Worm (Caenorhabditis elegans) whole organism, L1 larva: ENCODE results near the gene ctg-2.

Experiments used
- C16A3.4 ChIP-seq: fragments of 150-350 bp; optimal IDR thresholded peaks from 2 replicates; lab custom pipeline; 2014; ENCODE audit warnings: missing biosample characterization, missing genetic modification characterization
- C34B4.2 ChIP-seq: sonication (generic microtip); optimal IDR thresholded peaks from 2 replicates; lab custom pipeline; 2017; ENCODE audit warnings: mild to moderate bottlenecking, missing genetic modification characterization, missing compliant biosample characterization
- aha-1 ChIP-seq: fragments of 150-350 bp; optimal IDR thresholded peaks from 2 replicates; lab custom pipeline; 2014; ENCODE audit warnings: missing biosample characterization, missing genetic modification characterization
- alr-1 ChIP-seq: fragments of 200-800 bp; sonication (Bioruptor generic); optimal IDR thresholded peaks from 2 replicates; lab custom pipeline; 2018; ENCODE audit warnings: borderline replicate concordance, mild to moderate bottlenecking, missing genetic modification characterization, missing compliant biosample characterization
- ceh-63 ChIP-seq: fragments of 200-800 bp; sonication (Bioruptor generic); optimal IDR thresholded peaks from 2 replicates; lab custom pipeline; 2018; ENCODE audit warnings: mild to moderate bottlenecking, missing genetic modification characterization, missing compliant biosample characterization
- ceh-8 ChIP-seq: fragments of 200-800 bp; sonication (Bioruptor generic); optimal IDR thresholded peaks from 2 replicates; lab custom pipeline; 2018; ENCODE audit warnings: mild to moderate bottlenecking, missing genetic modification characterization, moderate library complexity, missing compliant biosample characterization
- ceh-88 ChIP-seq: fragments of 200-800 bp; sonication (Bioruptor generic); IDR thresholded peaks from 2 replicates; pipeline ENCODE4 v1.3.6; 2022; ENCODE audit warnings: missing genetic modification characterization, missing compliant biosample characterization
- ceh-90 ChIP-seq: sonication (generic microtip); optimal IDR thresholded peaks from 2 replicates; lab custom pipeline; 2016; ENCODE audit warnings: missing genetic modification characterization, missing compliant biosample characterization
- ces-1 ChIP-seq: fragments of 150-350 bp; optimal IDR thresholded peaks from 2 replicates; lab custom pipeline; 2014; ENCODE audit warnings: missing biosample characterization, missing genetic modification reagents, missing genetic modification characterization
- dpl-1 ChIP-seq, 3 experiments: fragments of 150-350 bp in 2 of 3; sonication (generic microtip) in 1 of 3; optimal IDR thresholded peaks; 2 replicates each; lab custom pipeline; 2014 to 2017; ENCODE audit warnings: missing biosample characterization in 3 of 3, missing genetic modification characterization in 3 of 3, missing genetic modification reagents in 3 of 3
- efl-3 ChIP-seq: fragments of 200-800 bp; sonication (Bioruptor generic); optimal IDR thresholded peaks from 2 replicates; lab custom pipeline; 2018; ENCODE audit warnings: mild to moderate bottlenecking, missing genetic modification characterization, missing compliant biosample characterization
- egl-13 ChIP-seq: sonication (generic microtip); optimal IDR thresholded peaks from 2 replicates; lab custom pipeline; 2016; ENCODE audit warnings: missing genotype, missing genetic modification reagents, missing genetic modification characterization, missing compliant biosample characterization
- elt-3 ChIP-seq, 6 experiments: fragments of 150-350 bp in 1 of 6; sonication (generic microtip); optimal IDR thresholded peaks; 2 replicates each; lab custom pipeline; 2017 to 2018; ENCODE audit warnings: missing biosample characterization in 6 of 6, missing genetic modification characterization in 6 of 6, inconsistent platforms in 1 of 6
- ets-5 ChIP-seq: fragments of 200-800 bp; sonication (Bioruptor generic); IDR thresholded peaks from 2 replicates; pipeline ENCODE4 v1.3.6; 2022; ENCODE audit warnings: missing genetic modification characterization, missing compliant biosample characterization
- fkh-10 ChIP-seq: sonication (generic microtip); optimal IDR thresholded peaks from 2 replicates; lab custom pipeline; 2017; ENCODE audit warnings: missing biosample characterization, missing genetic modification reagents, missing genetic modification characterization
- grh-1 ChIP-seq: fragments of 200-800 bp; sonication (Bioruptor generic); IDR thresholded peaks from 2 replicates; pipeline ENCODE4 v1.3.6; 2022; ENCODE audit warnings: missing genetic modification reagents, missing genetic modification characterization, missing compliant biosample characterization
- hlh-4 ChIP-seq: sonication (generic microtip); optimal IDR thresholded peaks from 2 replicates; lab custom pipeline; 2016; ENCODE audit warnings: mild to moderate bottlenecking, missing genetic modification characterization, missing compliant biosample characterization
- irx-1 ChIP-seq: sonication (generic microtip); optimal IDR thresholded peaks from 2 replicates; lab custom pipeline; 2016; ENCODE audit warnings: missing genetic modification characterization, missing compliant biosample characterization
- isw-1 ChIP-seq: fragments of 200-800 bp; sonication (Bioruptor generic); IDR thresholded peaks from 2 replicates; pipeline ENCODE4 v1.3.6; 2022; ENCODE audit warnings: missing genetic modification characterization, missing compliant biosample characterization
- jun-1 ChIP-seq: fragments of 150-350 bp; optimal IDR thresholded peaks from 2 replicates; lab custom pipeline; 2014; ENCODE audit warnings: missing biosample characterization, missing genetic modification reagents, missing genetic modification characterization
- lin-14 ChIP-seq: fragments of 200-800 bp; sonication (Bioruptor generic); optimal IDR thresholded peaks from 2 replicates; lab custom pipeline; 2018; ENCODE audit warnings: mild to moderate bottlenecking, missing genetic modification characterization, moderate library complexity, missing compliant biosample characterization
- lin-15B ChIP-seq: fragments of 150-350 bp; sonication (generic microtip); optimal IDR thresholded peaks from 3 replicates; lab custom pipeline; 2014; ENCODE audit warnings: missing biosample characterization, missing genetic modification characterization
- lir-3 ChIP-seq: sonication (generic microtip); optimal IDR thresholded peaks from 2 replicates; lab custom pipeline; 2016; ENCODE audit warnings: mild to moderate bottlenecking, missing genetic modification characterization, moderate library complexity, missing compliant biosample characterization; ENCODE audit not compliant: poor library complexity
- lsy-2 ChIP-seq, 2 experiments: fragments of 150-350 bp; optimal IDR thresholded peaks; 2 replicates each; lab custom pipeline; 2014; ENCODE audit warnings: missing biosample characterization in 2 of 2, missing genetic modification characterization in 2 of 2
- mab-9 ChIP-seq: fragments of 200-800 bp; sonication (Bioruptor generic); IDR thresholded peaks from 2 replicates; pipeline ENCODE4 v1.3.6; 2022; ENCODE audit warnings: missing genetic modification reagents, missing genetic modification characterization, missing compliant biosample characterization
- mdl-1 ChIP-seq, 2 experiments: fragments of 150-350 bp; optimal IDR thresholded peaks; 2 replicates each; lab custom pipeline; 2014 to 2017; ENCODE audit warnings: missing biosample characterization in 2 of 2, missing genetic modification characterization in 2 of 2, inconsistent platforms in 1 of 2
- mef-2 ChIP-seq: fragments of 150-350 bp; optimal IDR thresholded peaks from 2 replicates; lab custom pipeline; 2014; ENCODE audit warnings: missing biosample characterization, missing genetic modification characterization
- mep-1 ChIP-seq: fragments of 150-350 bp; optimal IDR thresholded peaks from 2 replicates; lab custom pipeline; 2014; ENCODE audit warnings: missing biosample characterization, missing genetic modification characterization
- nhr-11 ChIP-seq: fragments of 150-350 bp; optimal IDR thresholded peaks from 2 replicates; lab custom pipeline; 2014; ENCODE audit warnings: missing biosample characterization, missing genetic modification characterization
- nhr-20 ChIP-seq: sonication (generic microtip); optimal IDR thresholded peaks from 2 replicates; lab custom pipeline; 2016; ENCODE audit warnings: mild to moderate bottlenecking, missing genetic modification characterization, missing compliant biosample characterization
- nhr-237 ChIP-seq: fragments of 150-350 bp; optimal IDR thresholded peaks from 2 replicates; lab custom pipeline; 2014; ENCODE audit warnings: missing biosample characterization, missing genetic modification characterization
- nhr-28 ChIP-seq: fragments of 150-350 bp; optimal IDR thresholded peaks from 2 replicates; lab custom pipeline; 2014; ENCODE audit warnings: missing biosample characterization, missing genetic modification characterization
- nhr-76 ChIP-seq: sonication (generic microtip); optimal IDR thresholded peaks from 2 replicates; lab custom pipeline; 2017; ENCODE audit warnings: missing biosample characterization, missing genetic modification characterization
- nhr-77 ChIP-seq: fragments of 150-350 bp; optimal IDR thresholded peaks from 2 replicates; lab custom pipeline; 2014; ENCODE audit warnings: missing biosample characterization, missing genetic modification characterization
- nhr-84 ChIP-seq: sonication (generic microtip); optimal IDR thresholded peaks from 2 replicates; lab custom pipeline; 2017; ENCODE audit warnings: missing biosample characterization, missing genetic modification characterization
- nhr-85 ChIP-seq: sonication (generic microtip); peaks from one replicate; lab custom pipeline; 2016; ENCODE audit warnings: missing genetic modification characterization, inconsistent platforms, missing compliant biosample characterization
- nhr-90 ChIP-seq: sonication (generic microtip); optimal IDR thresholded peaks from 2 replicates; lab custom pipeline; 2016; ENCODE audit warnings: mild to moderate bottlenecking, missing genetic modification characterization, missing compliant biosample characterization; ENCODE audit not compliant: poor library complexity
- pag-3 ChIP-seq: sonication (generic microtip); optimal IDR thresholded peaks from 2 replicates; lab custom pipeline; 2017; ENCODE audit warnings: missing genetic modification characterization, mild to moderate bottlenecking, missing compliant biosample characterization, antibody characterized with exemption, borderline replicate concordance; ENCODE audit not compliant: insufficient read depth
- pqm-1 ChIP-seq: sonication (generic microtip); optimal IDR thresholded peaks from 3 replicates; lab custom pipeline; 2017; ENCODE audit warnings: missing biosample characterization, missing genetic modification characterization
- rnt-1 ChIP-seq: sonication (generic microtip); optimal IDR thresholded peaks from 2 replicates; lab custom pipeline; 2016; ENCODE audit warnings: mild to moderate bottlenecking, missing genetic modification characterization, moderate library complexity, missing compliant biosample characterization
- snpc-4 ChIP-seq: fragments of 150-350 bp; optimal IDR thresholded peaks from 2 replicates; lab custom pipeline; 2014; ENCODE audit warnings: missing biosample characterization, missing genetic modification characterization
- snu-23 ChIP-seq: sonication (generic microtip); optimal IDR thresholded peaks from 2 replicates; lab custom pipeline; 2016; ENCODE audit warnings: missing genetic modification characterization, missing compliant biosample characterization
- sox-4 ChIP-seq: sonication (generic microtip); optimal IDR thresholded peaks from 2 replicates; lab custom pipeline; 2016; ENCODE audit warnings: missing genetic modification characterization, missing compliant biosample characterization
- sptf-1 ChIP-seq: fragments of 150-350 bp; optimal IDR thresholded peaks from 2 replicates; lab custom pipeline; 2014; ENCODE audit warnings: missing biosample characterization, missing genetic modification characterization
- sup-37 ChIP-seq: fragments of 200-800 bp; sonication (Bioruptor generic); optimal IDR thresholded peaks from 2 replicates; lab custom pipeline; 2018; ENCODE audit warnings: mild to moderate bottlenecking, missing genetic modification characterization, missing compliant biosample characterization
- swsn-7 ChIP-seq: sonication (generic microtip); optimal IDR thresholded peaks from 2 replicates; lab custom pipeline; 2016; ENCODE audit warnings: missing genetic modification characterization, missing compliant biosample characterization
- tlp-1 ChIP-seq: fragments of 150-350 bp; optimal IDR thresholded peaks from 2 replicates; lab custom pipeline; 2014; ENCODE audit warnings: missing biosample characterization, missing genetic modification characterization
- unc-86 ChIP-seq: sonication (generic microtip); optimal IDR thresholded peaks from 2 replicates; lab custom pipeline; 2016; ENCODE audit warnings: missing genetic modification characterization, missing compliant biosample characterization
- vab-15 ChIP-seq: sonication (generic microtip); optimal IDR thresholded peaks from 2 replicates; lab custom pipeline; 2017; ENCODE audit warnings: missing genotype, mild to moderate bottlenecking, missing genetic modification characterization, missing compliant biosample characterization
- xbp-1 ChIP-seq: sonication (generic microtip); optimal IDR thresholded peaks from 2 replicates; lab custom pipeline; 2016; ENCODE audit warnings: missing genetic modification characterization, missing compliant biosample characterization

The ctg-2 gene

ce11 chrII:8561227-8561626, 46.4 kb downstream of the ctg-2 start, which contains the start of gene iff-2 (continued):
- TF ChIP-seq snu-23 (GFP tag; lab: Kevin White, UChicago) (peak; percentile 100), tlp-1 (no peak), nhr-76 (tag; lab: Kevin White, UChicago) (peak; percentile 86), rnt-1 (tag; lab: Kevin White, UChicago) (peak; percentile 98), grh-1 (GFP tag; lab: Robert Waterston, UW) (peak; percentile 97), jun-1 (tag; lab: Kevin White, UChicago) (peak; percentile 99), nhr-90 (tag; lab: Kevin White, UChicago) (peak; percentile 99), lsy-2 (tag; optimal IDR thresholded peaks at IDR 0.05; lab: Kevin White, UChicago) (peak; percentile 98), egl-13 (tag; lab: Kevin White, UChicago) (peak; percentile 98), nhr-28 (tag; lab: Kevin White, UChicago) (no peak), irx-1 (tag; lab: Kevin White, UChicago) (peak; percentile 96), nhr-77 (tag; lab: Kevin White, UChicago) (peak; percentile 100), elt-3 (tag; optimal IDR thresholded peaks at IDR 0.05; lab: Kevin White, UChicago) (peak; percentile 100), lin-14 (peak; percentile 100), mab-9 (GFP tag; lab: Robert Waterston, UW) (peak; percentile 92), pag-3 (tag; lab: Kevin White, UChicago) (peak; percentile 69), ceh-90 (peak; percentile 9), fkh-10 (peak; percentile 99), alr-1 (no peak), hlh-4 (tag; lab: Kevin White, UChicago) (no peak), sup-37 (GFP tag; lab: Kevin White, UChicago) (peak; percentile 94), ceh-63 (GFP tag; lab: Kevin White, UChicago) (no peak), unc-86 (tag; lab: Kevin White, UChicago) (peak; percentile 99), isw-1 (GFP tag; lab: Robert Waterston, UW) (peak; percentile 99), xbp-1 (tag; lab: Kevin White, UChicago) (peak; percentile 99), sptf-1 (tag; lab: Kevin White, UChicago) (no peak), swsn-7 (tag; lab: Kevin White, UChicago) (peak; percentile 99), mep-1 (tag; lab: Kevin White, UChicago) (peak; percentile 99), nhr-11 (tag; lab: Kevin White, UChicago) (peak; percentile 93), dpl-1 (GFP tag; optimal IDR thresholded peaks at IDR 0.05; lab: Kevin White, UChicago) (peak; percentile 94 to 97 (median 95)), snpc-4 (tag; lab: Kevin White, UChicago) (peak; percentile 90)
- TF ChIP-seq, all 84 proteins: peak for 72

ce11 chrII:8562002-8562401, 47.1 kb downstream of the ctg-2 start, which contains the start of gene F54C9.14:
Gene F54C9.14, plus strand, starts transcription at chrII:8562302.
- TF ChIP-seq rnt-1 (tag; lab: Kevin White, UChicago) (no peak), nhr-20 (tag; lab: Kevin White, UChicago) (no peak), ces-1 (GFP tag; lab: Kevin White, UChicago) (no peak), sptf-1 (tag; lab: Kevin White, UChicago) (no peak), lir-3 (tag; lab: Kevin White, UChicago) (no peak), nhr-85 (tag; lab: Kevin White, UChicago) (peak; percentile 25), mef-2 (tag; lab: Kevin White, UChicago) (no peak)

- TF ChIP-seq nhr-11 (tag; lab: Kevin White, UChicago) (no peak), mef-2 (tag; lab: Kevin White, UChicago) (no peak), efl-3 (GFP tag; lab: Kevin White, UChicago) (no peak), C16A3.4 (tag; lab: Kevin White, UChicago) (no peak), pqm-1 (tag; lab: Kevin White, UChicago) (no peak), sox-4 (tag; lab: Kevin White, UChicago) (no peak), ceh-88 (GFP tag; lab: Robert Waterston, UW) (no peak), nhr-237 (no peak), snu-23 (GFP tag; lab: Kevin White, UChicago) (peak; percentile 18), aha-1 (tag; lab: Kevin White, UChicago) (no peak), C34B4.2 (tag; lab: Kevin White, UChicago) (no peak), irx-1 (tag; lab: Kevin White, UChicago) (no peak), egl-13 (tag; lab: Kevin White, UChicago) (no peak), lin-15B (tag; lab: Kevin White, UChicago) (no peak), ets-5 (GFP tag; lab: Robert Waterston, UW) (no peak), mdl-1 (tag; optimal IDR thresholded peaks at IDR 0.05; lab: Kevin White, UChicago) (no peak), grh-1 (GFP tag; lab: Robert Waterston, UW) (no peak), nhr-84 (tag; lab: Kevin White, UChicago) (no peak), vab-15 (tag; lab: Kevin White, UChicago) (no peak), ceh-8 (no peak)
These were observed 51.2 kb downstream of the ctg-2 start, which contains the start of gene stc-1 for ce11 chrII:8566039-8566438. Gene stc-1, minus strand, starts transcription at chrII:8566139.
